Worm (Caenorhabditis elegans): Measurements from ENCODE around the gene T05C3.6.

T05C3.6 gene

ce11 chrV:5527694-5528093, 37.4 kb downstream of the T05C3.6 start:
- TF ChIP-seq ets-7 (tag; optimal IDR thresholded peaks at IDR 0.05) (no peak), hmbx-1 (tag; optimal IDR thresholded peaks at IDR 0.05) (no peak), tra-4 (tag; optimal IDR thresholded peaks at IDR 0.05) (no peak), hnd-1 (tag; optimal IDR thresholded peaks at IDR 0.05) (no peak)

ce11 chrV:5533755-5534154, 43.5 kb downstream of the T05C3.6 start, which contains the start of gene grl-1:
Gene grl-1 (minus strand): TSS chrV:5533855.
- TF ChIP-seq sea-1 (GFP tag; conservative IDR thresholded peaks at IDR 0.05) (no peak), ama-1 (optimal IDR thresholded peaks at IDR 0.05) (no peak), F13C5.2 (tag; optimal IDR thresholded peaks at IDR 0.05) (no peak), hnd-1 (tag; optimal IDR thresholded peaks at IDR 0.05) (no peak), hmg-4 (GFP tag; optimal IDR thresholded peaks at IDR 0.05) (no peak), B0310.2 (tag; optimal IDR thresholded peaks at IDR 0.05) (no peak), tbx-37 (GFP tag; conservative IDR thresholded peaks at IDR 0.05) (no peak)

- TF ChIP-seq sea-1 (GFP tag; conservative IDR thresholded peaks at IDR 0.05) (no peak), tbx-11 (GFP tag; IDR thresholded peaks at IDR 0.05) (no peak), tbx-37 (GFP tag; conservative IDR thresholded peaks at IDR 0.05) (no peak), flt-1 (GFP tag; IDR thresholded peaks at IDR 0.05) (no peak)
Measured at ce11 chrV:5535774-5536173, 45.5 kb downstream of the T05C3.6 start, which contains the start of gene C24G6.8. Gene C24G6.8 (minus strand): TSS chrV:5535874.

ce11 chrV:5536240-5536811, 46.1 kb downstream of the T05C3.6 start, which contains the start of the genes cox-16 and syp-2:
Gene cox-16 (minus strand): TSS chrV:5536243.
Gene syp-2 (plus strand): TSS chrV:5536487.
- TF ChIP-seq F13C5.2 (tag; optimal IDR thresholded peaks at IDR 0.05) (no peak), ceh-36 (tag; optimal IDR thresholded peaks at IDR 0.05) (no peak), ama-1 (optimal IDR thresholded peaks at IDR 0.05) (no peak), hnd-1 (tag; optimal IDR thresholded peaks at IDR 0.05) (no peak), pes-1 (GFP tag; IDR thresholded peaks at IDR 0.05) (no peak), tbx-37 (GFP tag; conservative IDR thresholded peaks at IDR 0.05) (no peak), scrt-1 (GFP tag; IDR thresholded peaks at IDR 0.05) (no peak), aly-1 (tag; optimal IDR thresholded peaks at IDR 0.05) (no peak), tra-4 (tag; optimal IDR thresholded peaks at IDR 0.05) (no peak), B0310.2 (tag; optimal IDR thresholded peaks at IDR 0.05) (no peak), ets-7 (tag; optimal IDR thresholded peaks at IDR 0.05) (no peak), tbx-11 (GFP tag; IDR thresholded peaks at IDR 0.05) (no peak), hmg-4 (GFP tag; optimal IDR thresholded peaks at IDR 0.05) (no peak), sea-1 (GFP tag; conservative IDR thresholded peaks at IDR 0.05) (no peak), hmbx-1 (tag; optimal IDR thresholded peaks at IDR 0.05) (no peak), flt-1 (GFP tag; IDR thresholded peaks at IDR 0.05) (no peak), ceh-13 (GFP tag; optimal IDR thresholded peaks at IDR 0.05) (no peak)

- TF ChIP-seq ceh-13 (GFP tag; optimal IDR thresholded peaks at IDR 0.05), result no peak
- TF ChIP-seq tbx-11 (GFP tag; IDR thresholded peaks at IDR 0.05), result no peak
- TF ChIP-seq aly-1 (tag; optimal IDR thresholded peaks at IDR 0.05), result no peak
- no peak for TF ChIP-seq hmg-4 (GFP tag; optimal IDR thresholded peaks at IDR 0.05)
- no peak for TF ChIP-seq ama-1 (optimal IDR thresholded peaks at IDR 0.05)
- no peak for TF ChIP-seq ceh-36 (tag; optimal IDR thresholded peaks at IDR 0.05)
- TF ChIP-seq F13C5.2 (tag; optimal IDR thresholded peaks at IDR 0.05), result no peak
- TF ChIP-seq B0310.2 (tag; optimal IDR thresholded peaks at IDR 0.05), result no peak
- no peak for TF ChIP-seq hnd-1 (tag; optimal IDR thresholded peaks at IDR 0.05)
- no peak for TF ChIP-seq sea-1 (GFP tag; conservative IDR thresholded peaks at IDR 0.05)
- no peak for TF ChIP-seq tbx-37 (GFP tag; conservative IDR thresholded peaks at IDR 0.05)
- no peak for TF ChIP-seq ets-7 (tag; optimal IDR thresholded peaks at IDR 0.05)
- TF ChIP-seq tra-4 (tag; optimal IDR thresholded peaks at IDR 0.05), result no peak
- TF ChIP-seq hmbx-1 (tag; optimal IDR thresholded peaks at IDR 0.05), result no peak
- no peak for TF ChIP-seq flt-1 (GFP tag; IDR thresholded peaks at IDR 0.05)
- no peak for TF ChIP-seq scrt-1 (GFP tag; IDR thresholded peaks at IDR 0.05)
- no peak for TF ChIP-seq pes-1 (GFP tag; IDR thresholded peaks at IDR 0.05)
Measured at ce11 chrV:5538500-5538899, 48.3 kb downstream of the T05C3.6 start, which contains the start of gene cft-1. Gene cft-1 (plus strand): TSS chrV:5538800.
